Fruit fly (Drosophila melanogaster): ENCODE measurements around the gene GAPcenA.

Gene GAPcenA

dm6 chr3L:8374107-8374506 lies 27.7 kb downstream of the GAPcenA start:
- TF ChIP-seq pan (optimal IDR thresholded peaks at IDR 0.05) (no peak), usp (GFP tag; optimal IDR thresholded peaks at IDR 0.05) (no peak), psq (optimal IDR thresholded peaks at IDR 0.05) (no peak), Dll (optimal IDR thresholded peaks at IDR 0.05) (no peak), CG8478 (optimal IDR thresholded peaks at IDR 0.05) (no peak), EcR (GFP tag; optimal IDR thresholded peaks at IDR 0.05) (no peak)

- no peak for TF ChIP-seq psq (optimal IDR thresholded peaks at IDR 0.05)
- TF ChIP-seq Dll (optimal IDR thresholded peaks at IDR 0.05) = no peak
These were observed 32.8 kb downstream of the GAPcenA start for dm6 chr3L:8379161-8379560.

DNA sequence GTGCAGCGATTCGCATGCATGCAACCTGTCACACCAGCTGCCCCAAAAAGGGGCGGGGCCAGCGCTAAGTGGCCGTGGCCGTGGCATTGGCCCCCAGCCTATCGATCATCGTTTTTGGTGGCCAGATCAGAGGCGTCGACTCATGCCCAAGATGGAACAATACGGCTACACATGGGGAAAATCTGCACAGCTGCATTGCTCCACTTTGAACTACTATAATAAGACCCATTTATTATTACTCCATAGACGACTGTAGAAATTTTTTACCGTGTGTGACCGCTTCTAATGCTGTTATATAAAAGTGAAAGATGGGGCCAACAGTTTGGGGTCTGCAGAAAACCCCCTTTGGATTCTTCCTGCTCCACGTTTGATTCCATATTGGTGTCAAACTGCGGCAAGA lies 37.6 kb downstream of the GAPcenA start:
- no peak for TF ChIP-seq pan (optimal IDR thresholded peaks at IDR 0.05)
- no peak for TF ChIP-seq CG8478 (optimal IDR thresholded peaks at IDR 0.05)
- TF ChIP-seq psq (optimal IDR thresholded peaks at IDR 0.05) = no peak
- no peak for TF ChIP-seq Dll (optimal IDR thresholded peaks at IDR 0.05)
- TF ChIP-seq usp (GFP tag; optimal IDR thresholded peaks at IDR 0.05) = no peak
- TF ChIP-seq EcR (GFP tag; optimal IDR thresholded peaks at IDR 0.05) = no peak

DNA sequence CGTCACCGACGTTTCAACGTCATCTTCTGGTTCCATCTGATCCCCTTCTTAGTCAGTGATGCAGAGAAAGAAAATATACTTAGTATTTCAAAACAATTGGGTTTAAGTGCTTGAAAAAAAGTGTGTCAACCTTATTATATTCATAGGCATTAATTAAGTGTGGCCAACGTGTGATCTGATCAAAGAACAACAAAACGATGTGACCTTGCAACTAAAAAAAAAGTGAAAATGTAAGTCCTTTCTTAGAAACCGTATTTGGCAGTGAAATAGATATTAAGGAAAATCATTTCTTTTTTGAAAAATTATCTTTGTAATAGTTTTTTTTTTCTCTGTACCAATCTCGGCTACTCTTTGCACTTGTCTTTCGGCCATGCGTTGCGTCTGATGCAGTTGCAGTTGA lies 38.7 kb downstream of the GAPcenA start:
- no peak for TF ChIP-seq EcR (GFP tag; optimal IDR thresholded peaks at IDR 0.05)
- TF ChIP-seq Dll (optimal IDR thresholded peaks at IDR 0.05) = no peak
- no peak for TF ChIP-seq pan (optimal IDR thresholded peaks at IDR 0.05)
- TF ChIP-seq CG8478 (optimal IDR thresholded peaks at IDR 0.05) = no peak
- TF ChIP-seq usp (GFP tag; optimal IDR thresholded peaks at IDR 0.05) = no peak
- no peak for TF ChIP-seq psq (optimal IDR thresholded peaks at IDR 0.05)

- TF ChIP-seq usp (GFP tag; optimal IDR thresholded peaks at IDR 0.05) (no peak), EcR (GFP tag; optimal IDR thresholded peaks at IDR 0.05) (no peak), psq (optimal IDR thresholded peaks at IDR 0.05) (no peak), pan (optimal IDR thresholded peaks at IDR 0.05) (no peak)
These were observed 44.9 kb downstream of the GAPcenA start, which contains the start of gene Jon66Ci for dm6 chr3L:8391240-8391639. Jon66Ci (plus strand) TSS chr3L:8391540.

DNA sequence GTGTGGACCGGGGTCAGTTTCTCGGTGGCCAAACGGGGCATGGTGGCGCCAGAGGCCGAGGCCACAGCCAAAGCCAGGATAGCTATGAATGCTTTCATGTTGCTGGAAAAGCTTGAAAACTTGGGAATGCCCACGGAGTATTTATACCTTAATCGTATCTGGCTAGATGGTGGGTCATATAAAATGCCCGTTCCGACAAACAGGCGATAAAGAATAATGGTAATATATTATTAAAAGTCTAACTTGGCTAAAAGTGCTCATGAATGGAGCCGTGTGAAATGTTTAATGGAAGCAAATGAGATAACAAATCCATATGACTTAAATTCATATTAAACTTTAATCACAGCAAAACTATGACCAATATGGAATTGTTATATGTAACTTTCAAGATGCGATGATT lies 47.2 kb downstream of the GAPcenA start, which contains the start of gene Jon66Cii:
Gene Jon66Cii, minus strand, starts transcription at position 101 of the 400 bp plus-strand sequence.
- no peak for TF ChIP-seq CG8478 (optimal IDR thresholded peaks at IDR 0.05)
- no peak for TF ChIP-seq pan (optimal IDR thresholded peaks at IDR 0.05)
- TF ChIP-seq usp (GFP tag; optimal IDR thresholded peaks at IDR 0.05) = no peak
- TF ChIP-seq psq (optimal IDR thresholded peaks at IDR 0.05) = no peak

dm6 chr3L:8394132-8394531 lies 47.8 kb downstream of the GAPcenA start:
- no peak for TF ChIP-seq EcR (GFP tag; optimal IDR thresholded peaks at IDR 0.05)
- no peak for TF ChIP-seq usp (GFP tag; optimal IDR thresholded peaks at IDR 0.05)
- no peak for TF ChIP-seq psq (optimal IDR thresholded peaks at IDR 0.05)
- no peak for TF ChIP-seq Dll (optimal IDR thresholded peaks at IDR 0.05)
- no peak for TF ChIP-seq CG8478 (optimal IDR thresholded peaks at IDR 0.05)
- no peak for TF ChIP-seq pan (optimal IDR thresholded peaks at IDR 0.05)

dm6 chr3L:8394944-8395343 lies 48.6 kb downstream of the GAPcenA start:
- TF ChIP-seq Dll (optimal IDR thresholded peaks at IDR 0.05) (no peak), usp (GFP tag; optimal IDR thresholded peaks at IDR 0.05) (no peak), CG8478 (optimal IDR thresholded peaks at IDR 0.05) (no peak), pan (optimal IDR thresholded peaks at IDR 0.05) (no peak), psq (optimal IDR thresholded peaks at IDR 0.05) (no peak)

- no peak for TF ChIP-seq usp (GFP tag; optimal IDR thresholded peaks at IDR 0.05)
- no peak for TF ChIP-seq EcR (GFP tag; optimal IDR thresholded peaks at IDR 0.05)
- no peak for TF ChIP-seq pan (optimal IDR thresholded peaks at IDR 0.05)
- no peak for TF ChIP-seq psq (optimal IDR thresholded peaks at IDR 0.05)
- no peak for TF ChIP-seq CG8478 (optimal IDR thresholded peaks at IDR 0.05)
- no peak for TF ChIP-seq Dll (optimal IDR thresholded peaks at IDR 0.05)
These were observed 49.3 kb downstream of the GAPcenA start, which contains the start of gene CG7120 for dm6 chr3L:8395630-8396168. CG7120 (plus strand) TSS chr3L:8396000.

DNA sequence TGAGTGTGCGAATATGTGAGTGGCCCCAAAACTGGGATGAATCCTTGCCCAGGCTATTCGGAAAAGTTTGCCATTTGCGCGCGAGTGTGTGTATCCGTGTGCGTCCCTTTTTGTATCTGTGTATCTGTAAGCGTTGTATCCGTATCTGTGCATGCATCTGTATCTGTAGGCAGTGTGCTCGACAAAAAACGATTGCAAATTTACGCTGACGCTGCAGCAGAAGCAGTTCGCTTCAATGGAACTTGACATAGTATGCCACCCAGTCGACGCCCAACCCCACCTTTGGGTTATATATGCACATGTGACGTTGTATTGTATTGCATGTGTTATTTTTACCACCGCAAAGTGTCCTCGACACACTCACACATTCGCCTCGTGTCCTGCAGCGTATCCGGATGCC lies 49.8 kb downstream of the GAPcenA start:
- TF ChIP-seq psq (optimal IDR thresholded peaks at IDR 0.05) (no peak), pan (optimal IDR thresholded peaks at IDR 0.05) (no peak), CG8478 (optimal IDR thresholded peaks at IDR 0.05) (no peak)

dm6 chr3L:8398763-8399445 lies 52.5 kb downstream of the GAPcenA start:
- no peak for TF ChIP-seq usp (GFP tag; optimal IDR thresholded peaks at IDR 0.05)
- TF ChIP-seq pan (optimal IDR thresholded peaks at IDR 0.05) = peak; percentile 85
- no peak for TF ChIP-seq CG8478 (optimal IDR thresholded peaks at IDR 0.05)
- no peak for TF ChIP-seq EcR (GFP tag; optimal IDR thresholded peaks at IDR 0.05)
- no peak for TF ChIP-seq psq (optimal IDR thresholded peaks at IDR 0.05)

Measured in whole organism.